Fruit fly (Drosophila melanogaster): ENCODE data around the gene pan.

- no peak for TF ChIP-seq CG7045 (GFP tag; optimal IDR thresholded peaks at IDR 0.05)
- no peak for TF ChIP-seq CG7101 (tag; optimal IDR thresholded peaks at IDR 0.05)
- no peak for TF ChIP-seq kay (GFP tag; ENCODE audit: borderline replicate concordance)
- no peak for TF ChIP-seq CG14711 (tag; optimal IDR thresholded peaks at IDR 0.05)
- TF ChIP-seq Hr96 (GFP tag; optimal IDR thresholded peaks at IDR 0.05), result no peak
- TF ChIP-seq cnc (optimal IDR thresholded peaks at IDR 0.05), result no peak
- no peak for TF ChIP-seq CG11617 (GFP tag; optimal IDR thresholded peaks at IDR 0.05)
- no peak for TF ChIP-seq bab1 (GFP tag; optimal IDR thresholded peaks at IDR 0.05)
- TF ChIP-seq ovo (GFP tag; optimal IDR thresholded peaks at IDR 0.05), result no peak
- no peak for TF ChIP-seq toe (GFP tag; optimal IDR thresholded peaks at IDR 0.05)
- TF ChIP-seq cic (GFP tag; optimal IDR thresholded peaks at IDR 0.05), result no peak
- TF ChIP-seq CG5204 (GFP tag; optimal IDR thresholded peaks at IDR 0.05), result no peak
- no peak for TF ChIP-seq Crg-1 (GFP tag; optimal IDR thresholded peaks at IDR 0.05)
- TF ChIP-seq tj (GFP tag; optimal IDR thresholded peaks at IDR 0.05), result no peak
Measured at dm6 chr4:76157-76556, 7.0 kb downstream of the pan start.

Data from whole organism, adult.